Worm (Caenorhabditis elegans) whole organism, L2 larva: ENCODE measurements around the gene nipi-3.

Experiments used
- C34F6.9 ChIP-seq: fragments of 150-350 bp; optimal IDR thresholded peaks from 2 replicates; lab custom pipeline; 2014; ENCODE audit warnings: missing biosample characterization, missing genetic modification characterization
- F13H6.1 ChIP-seq: sonication (generic microtip); optimal IDR thresholded peaks from 2 replicates; lab custom pipeline; 2016; ENCODE audit warnings: missing genetic modification characterization, missing compliant biosample characterization
- R02D3.7 ChIP-seq: fragments of 150-350 bp; optimal IDR thresholded peaks from 2 replicates; lab custom pipeline; 2014; ENCODE audit warnings: missing biosample characterization, missing genetic modification characterization
- Y55F3AM.14 ChIP-seq: fragments of 200-800 bp; sonication (Bioruptor generic); optimal IDR thresholded peaks from 2 replicates; lab custom pipeline; 2018; ENCODE audit warnings: mild to moderate bottlenecking, missing genetic modification characterization, missing compliant biosample characterization
- ZK546.5 ChIP-seq: sonication (generic microtip); optimal IDR thresholded peaks from 2 replicates; lab custom pipeline; 2017; ENCODE audit warnings: missing biosample characterization, missing genetic modification characterization
- alr-1 ChIP-seq: fragments of 150-350 bp; optimal IDR thresholded peaks from 2 replicates; lab custom pipeline; 2014; ENCODE audit warnings: missing biosample characterization, missing genetic modification characterization
- aly-2 ChIP-seq: fragments of 150-350 bp; optimal IDR thresholded peaks from 2 replicates; lab custom pipeline; 2014; ENCODE audit warnings: missing biosample characterization, missing genetic modification characterization
- ama-1 ChIP-seq: fragments of 150-350 bp; optimal IDR thresholded peaks from 2 replicates; lab custom pipeline; 2018; ENCODE audit warnings: inconsistent platforms
- blmp-1 ChIP-seq: sonication (generic microtip); optimal IDR thresholded peaks from 2 replicates; lab custom pipeline; 2017; ENCODE audit warnings: missing genetic modification characterization, mild to moderate bottlenecking, missing compliant biosample characterization, antibody characterized with exemption, moderate library complexity; ENCODE audit not compliant: insufficient read depth
- ceh-16 ChIP-seq: fragments of 150-350 bp; optimal IDR thresholded peaks from 2 replicates; lab custom pipeline; 2014; ENCODE audit warnings: missing biosample characterization, missing genetic modification characterization
- ceh-82 ChIP-seq: fragments of 150-350 bp; optimal IDR thresholded peaks from 2 replicates; lab custom pipeline; 2014; ENCODE audit warnings: missing biosample characterization, missing genetic modification characterization
- crh-2 ChIP-seq: sonication (generic microtip); optimal IDR thresholded peaks from 2 replicates; lab custom pipeline; 2017; ENCODE audit warnings: missing biosample characterization, missing genetic modification characterization
- dmd-4 ChIP-seq: sonication (generic microtip); optimal IDR thresholded peaks from 2 replicates; lab custom pipeline; 2017; ENCODE audit warnings: missing biosample characterization, missing genetic modification characterization
- egl-27 ChIP-seq: sonication (generic microtip); optimal IDR thresholded peaks from 3 replicates; lab custom pipeline; 2017; ENCODE audit warnings: missing biosample characterization, missing genetic modification reagents, missing genetic modification characterization
- elt-1 ChIP-seq: fragments of 150-350 bp; optimal IDR thresholded peaks from 2 replicates; lab custom pipeline; 2014; ENCODE audit warnings: missing biosample characterization, missing genetic modification characterization
- elt-3 ChIP-seq: sonication (generic microtip); optimal IDR thresholded peaks from 2 replicates; lab custom pipeline; 2017; ENCODE audit warnings: missing biosample characterization, missing genetic modification characterization
- fos-1 ChIP-seq: fragments of 150-350 bp; optimal IDR thresholded peaks from 2 replicates; lab custom pipeline; 2014; ENCODE audit warnings: missing biosample characterization, missing genetic modification characterization
- gmeb-1 ChIP-seq: fragments of 150-350 bp; optimal IDR thresholded peaks from 2 replicates; lab custom pipeline; 2014; ENCODE audit warnings: missing biosample characterization, missing genetic modification characterization
- lin-11 ChIP-seq: fragments of 150-350 bp; sonication (generic microtip); optimal IDR thresholded peaks from 2 replicates; lab custom pipeline; 2014; ENCODE audit warnings: missing biosample characterization, missing genetic modification characterization, inconsistent platforms, mixed read lengths
- lin-13 ChIP-seq: fragments of 150-350 bp; optimal IDR thresholded peaks from 2 replicates; lab custom pipeline; 2014; ENCODE audit warnings: missing biosample characterization, missing genetic modification reagents, missing genetic modification characterization
- lin-39 ChIP-seq: fragments of 150-350 bp; optimal IDR thresholded peaks from 2 replicates; lab custom pipeline; 2014; ENCODE audit warnings: missing biosample characterization, missing genetic modification reagents, missing genetic modification characterization
- lsy-2 ChIP-seq, 2 experiments: fragments of 150-350 bp in 1 of 2; sonication (generic microtip) in 1 of 2; optimal IDR thresholded peaks; 2 replicates each; lab custom pipeline; 2014 to 2017; ENCODE audit warnings: missing biosample characterization in 2 of 2, missing genetic modification characterization in 2 of 2
- mbf-1 ChIP-seq: sonication (generic microtip); optimal IDR thresholded peaks from 2 replicates; lab custom pipeline; 2017; ENCODE audit warnings: missing biosample characterization, missing genetic modification characterization
- mdl-1 ChIP-seq, 2 experiments: fragments of 150-350 bp in 1 of 2; sonication (generic microtip) in 1 of 2; optimal IDR thresholded peaks; 2 replicates each; lab custom pipeline; 2017; ENCODE audit warnings: missing biosample characterization in 2 of 2, missing genetic modification characterization in 2 of 2
- nhr-10 ChIP-seq: sonication (generic microtip); optimal IDR thresholded peaks from 2 replicates; lab custom pipeline; 2017; ENCODE audit warnings: missing biosample characterization, missing genetic modification characterization
- nhr-11 ChIP-seq: fragments of 150-350 bp; optimal IDR thresholded peaks from 2 replicates; lab custom pipeline; 2014; ENCODE audit warnings: missing biosample characterization, missing genetic modification characterization
- nhr-12 ChIP-seq: fragments of 150-350 bp; optimal IDR thresholded peaks from 2 replicates; lab custom pipeline; 2014; ENCODE audit warnings: missing biosample characterization, missing genetic modification characterization
- nhr-129 ChIP-seq: fragments of 150-350 bp; optimal IDR thresholded peaks from 2 replicates; lab custom pipeline; 2014; ENCODE audit warnings: missing biosample characterization, missing genetic modification characterization
- nhr-21 ChIP-seq: fragments of 150-350 bp; optimal IDR thresholded peaks from 2 replicates; lab custom pipeline; 2014; ENCODE audit warnings: missing biosample characterization, missing genetic modification characterization
- nhr-23 ChIP-seq: fragments of 150-350 bp; optimal IDR thresholded peaks from 2 replicates; lab custom pipeline; 2014; ENCODE audit warnings: missing biosample characterization, missing genetic modification reagents, missing genetic modification characterization
- nhr-237 ChIP-seq: fragments of 150-350 bp; optimal IDR thresholded peaks from 2 replicates; lab custom pipeline; 2014; ENCODE audit warnings: missing biosample characterization, missing genetic modification characterization
- nhr-25 ChIP-seq: fragments of 150-350 bp; sonication (generic microtip); optimal IDR thresholded peaks from 3 replicates; lab custom pipeline; 2014; ENCODE audit warnings: missing biosample characterization, missing genetic modification characterization
- nhr-6 ChIP-seq: fragments of 150-350 bp; optimal IDR thresholded peaks from 2 replicates; lab custom pipeline; 2014; ENCODE audit warnings: missing biosample characterization, missing genetic modification characterization
- nhr-77 ChIP-seq: fragments of 150-350 bp; optimal IDR thresholded peaks from 2 replicates; lab custom pipeline; 2014; ENCODE audit warnings: missing biosample characterization, missing genetic modification characterization
- peb-1 ChIP-seq: fragments of 150-350 bp; optimal IDR thresholded peaks from 2 replicates; lab custom pipeline; 2014; ENCODE audit warnings: missing biosample characterization, missing genetic modification characterization
- sem-4 ChIP-seq: fragments of 150-350 bp; optimal IDR thresholded peaks from 2 replicates; lab custom pipeline; 2014; ENCODE audit warnings: missing biosample characterization, missing genetic modification reagents, missing genetic modification characterization
- skn-1 ChIP-seq: sonication (generic microtip); optimal IDR thresholded peaks from 2 replicates; lab custom pipeline; 2017; ENCODE audit warnings: missing biosample characterization, missing genetic modification characterization
- sma-3 ChIP-seq: sonication (generic microtip); optimal IDR thresholded peaks from 2 replicates; lab custom pipeline; 2016; ENCODE audit warnings: missing genetic modification reagents, missing genetic modification characterization, missing compliant biosample characterization
- sma-9 ChIP-seq, 2 experiments: fragments of 150-350 bp in 1 of 2; sonication (generic microtip) in 1 of 2; optimal IDR thresholded peaks; 2 replicates each; lab custom pipeline; 2014 to 2016; ENCODE audit warnings: missing genetic modification characterization in 2 of 2, mild to moderate bottlenecking in 1 of 2, missing biosample characterization in 1 of 2, missing compliant biosample characterization in 1 of 2, missing genetic modification reagents in 1 of 2, moderate library complexity in 1 of 2
- snpc-4 ChIP-seq: fragments of 150-350 bp; optimal IDR thresholded peaks from 2 replicates; lab custom pipeline; 2014; ENCODE audit warnings: missing biosample characterization, missing genetic modification characterization
- unc-39 ChIP-seq: fragments of 150-350 bp; optimal IDR thresholded peaks from 2 replicates; lab custom pipeline; 2014; ENCODE audit warnings: missing biosample characterization, missing genetic modification characterization
- unc-55 ChIP-seq: fragments of 150-350 bp; sonication (generic microtip); optimal IDR thresholded peaks from 3 replicates; lab custom pipeline; 2014; ENCODE audit warnings: missing biosample characterization, missing genetic modification reagents, missing genetic modification characterization
- unc-62 ChIP-seq: fragments of 150-350 bp; optimal IDR thresholded peaks from 2 replicates; lab custom pipeline; 2014; ENCODE audit warnings: missing biosample characterization, missing genetic modification reagents, missing genetic modification characterization
- zag-1 ChIP-seq: fragments of 150-350 bp; optimal IDR thresholded peaks from 2 replicates; lab custom pipeline; 2014; ENCODE audit warnings: missing biosample characterization, missing genetic modification characterization
- ztf-1 ChIP-seq: fragments of 200-800 bp; sonication (Bioruptor generic); conservative IDR thresholded peaks from 2 replicates; pipeline ENCODE4 v1.3.6; 2022; ENCODE audit warnings: missing genetic modification characterization, missing compliant biosample characterization
- ztf-11 ChIP-seq: sonication (generic microtip); optimal IDR thresholded peaks from 2 replicates; lab custom pipeline; 2017; ENCODE audit warnings: missing biosample characterization, missing genetic modification characterization
- ztf-4 ChIP-seq: fragments of 150-350 bp; optimal IDR thresholded peaks from 2 replicates; lab custom pipeline; 2014; ENCODE audit warnings: missing biosample characterization, missing genetic modification characterization

Gene nipi-3

ce11 chrX:15600512-15601117, 7.2 kb upstream of the nipi-3 start, which contains the start of gene ent-2 (continued):
- TF ChIP-seq nhr-129 (tag; lab: Kevin White, UChicago) (peak; percentile 36), aly-2 (tag; lab: Kevin White, UChicago) (no peak)
- TF ChIP-seq, all 48 proteins: peak for 11

ce11 chrX:15604236-15604635, 3.5 kb upstream of the nipi-3 start:
- TF ChIP-seq mbf-1 (tag; lab: Kevin White, UChicago) (no peak), ama-1 (lab: Kevin White, UChicago) (no peak), nhr-25 (tag; lab: Kevin White, UChicago) (no peak), sma-9 (GFP tag; optimal IDR thresholded peaks at IDR 0.05; lab: Kevin White, UChicago) (peak; percentile 0), sma-9 (tag; optimal IDR thresholded peaks at IDR 0.05; lab: Kevin White, UChicago) (no peak)

ce11 chrX:15606585-15607276, 1.0 kb upstream of the nipi-3 start, which contains the start of gene rab-14:
rab-14 (minus strand) TSS chrX:15606635.
- no peak for TF ChIP-seq lin-39
- no peak for TF ChIP-seq nhr-10 (tag; lab: Kevin White, UChicago)
- TF ChIP-seq unc-62 (GFP tag; lab: Kevin White, UChicago) = no peak
- peak; percentile 76 for TF ChIP-seq crh-2 (tag; lab: Kevin White, UChicago)
- no peak for TF ChIP-seq nhr-6
- TF ChIP-seq ztf-4 (tag; lab: Kevin White, UChicago) = peak; percentile 70
- no peak for TF ChIP-seq ZK546.5 (tag; lab: Kevin White, UChicago)
- TF ChIP-seq Y55F3AM.14 (GFP tag; lab: Kevin White, UChicago) = peak; percentile 70
- TF ChIP-seq nhr-21 (tag; lab: Kevin White, UChicago) = peak; percentile 70
- TF ChIP-seq ceh-82 (tag; lab: Kevin White, UChicago) = peak; percentile 27
- TF ChIP-seq mdl-1 (tag; optimal IDR thresholded peaks at IDR 0.05; lab: Kevin White, UChicago) = peak; percentile 59 to 94
- peak; percentile 89 for TF ChIP-seq nhr-129 (tag; lab: Kevin White, UChicago)
- no peak for TF ChIP-seq nhr-77 (tag; lab: Kevin White, UChicago)
- peak; percentile 80 for TF ChIP-seq F13H6.1 (tag; lab: Kevin White, UChicago)
- TF ChIP-seq nhr-25 (tag; lab: Kevin White, UChicago) = peak; percentile 52
- TF ChIP-seq aly-2 (tag; lab: Kevin White, UChicago) = no peak
- peak; percentile 34 for TF ChIP-seq sma-3
- TF ChIP-seq R02D3.7 (tag; lab: Kevin White, UChicago) = no peak
- TF ChIP-seq nhr-12 = no peak
- TF ChIP-seq unc-55 = peak; percentile 78
- TF ChIP-seq mbf-1 (tag; lab: Kevin White, UChicago) = no peak
- TF ChIP-seq sem-4 (tag; lab: Kevin White, UChicago) = peak; percentile 81
- peak; percentile 59 for TF ChIP-seq fos-1
- no peak for TF ChIP-seq blmp-1
- TF ChIP-seq lin-13 = peak; percentile 66
- TF ChIP-seq nhr-23 (tag; lab: Kevin White, UChicago) = no peak
- no peak for TF ChIP-seq peb-1 (tag; lab: Kevin White, UChicago)
- no peak for TF ChIP-seq elt-3
- peak; percentile 66 for TF ChIP-seq lin-11 (tag; lab: Kevin White, UChicago)
- TF ChIP-seq ztf-11 = no peak
- peak; percentile 84 for TF ChIP-seq zag-1 (tag; lab: Kevin White, UChicago)
- no peak for TF ChIP-seq dmd-4 (tag; lab: Kevin White, UChicago)
- peak; percentile 51 for TF ChIP-seq gmeb-1 (tag; lab: Kevin White, UChicago)
- TF ChIP-seq skn-1 (tag; lab: Kevin White, UChicago) = no peak
- TF ChIP-seq sma-9 (GFP tag; optimal IDR thresholded peaks at IDR 0.05; lab: Kevin White, UChicago) = peak; percentile 51
- TF ChIP-seq sma-9 (tag; optimal IDR thresholded peaks at IDR 0.05; lab: Kevin White, UChicago) = no peak
- TF ChIP-seq egl-27 (tag; lab: Kevin White, UChicago) = peak; percentile 51
- TF ChIP-seq nhr-11 (tag; lab: Kevin White, UChicago) = no peak
- TF ChIP-seq unc-39 (tag; lab: Kevin White, UChicago) = no peak
- TF ChIP-seq ztf-1 (GFP tag; lab: Robert Waterston, UW) = no peak
- peak; percentile 21 for TF ChIP-seq ceh-16 (tag; lab: Kevin White, UChicago)
- TF ChIP-seq elt-1 (tag; lab: Kevin White, UChicago) = no peak
- peak; percentile 61 for TF ChIP-seq C34F6.9 (tag; lab: Kevin White, UChicago)
- TF ChIP-seq alr-1 = no peak
- TF ChIP-seq ama-1 (lab: Kevin White, UChicago) = no peak
- TF ChIP-seq lsy-2 (tag; optimal IDR thresholded peaks at IDR 0.05; lab: Kevin White, UChicago) = peak; percentile 24 to 81
- no peak for TF ChIP-seq nhr-237 (tag; lab: Kevin White, UChicago)
- TF ChIP-seq snpc-4 = peak; percentile 29
